Worm (Caenorhabditis elegans): ENCODE data around the gene F02A9.1.

- no peak for TF ChIP-seq pha-4 (tag; optimal IDR thresholded peaks at IDR 0.05)
- TF ChIP-seq nfya-1 (tag; optimal IDR thresholded peaks at IDR 0.05; ENCODE audit: borderline replicate concordance, insufficient read depth), result no peak
- TF ChIP-seq gei-17 (GFP tag; optimal IDR thresholded peaks at IDR 0.05), result no peak
- TF ChIP-seq B0336.3 (GFP tag; IDR thresholded peaks at IDR 0.05), result no peak
- TF ChIP-seq sea-2 (GFP tag; IDR thresholded peaks at IDR 0.05), result no peak
- TF ChIP-seq repo-1 (tag; optimal IDR thresholded peaks at IDR 0.05), result no peak
Observed at ce11 chrIII:9075539-9075938, 2.1 kb downstream of the F02A9.1 start, which contains the start of gene F02A9.7.
